Fruit fly (Drosophila melanogaster) whole organism, prepupa: ENCODE measurements around the gene TfIIEalpha.

Source experiments
- CG10669 ChIP-seq: fragments of 200-800 bp; sonication (Bioruptor generic); optimal IDR thresholded peaks from 3 replicates; lab custom pipeline; 2018; ENCODE audit warnings: missing biosample characterization, mild to moderate bottlenecking, missing genetic modification characterization, moderate library complexity
- CG16779 ChIP-seq: fragments of 200-800 bp; sonication (Bioruptor generic); optimal IDR thresholded peaks from 3 replicates; lab custom pipeline; 2017; ENCODE audit warnings: missing biosample characterization, mild to moderate bottlenecking, missing genetic modification characterization
- CG32006 ChIP-seq: fragments of 200-800 bp; sonication (Bioruptor generic); optimal IDR thresholded peaks from 3 replicates; lab custom pipeline; 2017; ENCODE audit warnings: missing biosample characterization, mild to moderate bottlenecking, missing genetic modification characterization
- CG8119 ChIP-seq: fragments of 200-800 bp; sonication (Bioruptor generic); IDR thresholded peaks from 3 replicates; pipeline ENCODE4 v1.3.6; 2022; ENCODE audit warnings: missing biosample characterization, missing genetic modification characterization
- Eip75B ChIP-seq: fragments of 200-800 bp; sonication (Bioruptor generic); optimal IDR thresholded peaks from 3 replicates; lab custom pipeline; 2016; ENCODE audit warnings: missing biosample characterization, missing genetic modification characterization
- Lpt ChIP-seq: fragments of 200-800 bp; sonication (Bioruptor generic); optimal IDR thresholded peaks from 3 replicates; lab custom pipeline; 2016; ENCODE audit warnings: missing biosample characterization, missing genetic modification characterization
- Smox ChIP-seq: fragments of 200-800 bp; sonication (Bioruptor generic); optimal IDR thresholded peaks from 3 replicates; lab custom pipeline; 2016; ENCODE audit warnings: missing biosample characterization, missing genetic modification characterization
- Sox102F ChIP-seq: fragments of 200-800 bp; sonication (Bioruptor generic); optimal IDR thresholded peaks from 2 replicates; lab custom pipeline; 2016; ENCODE audit warnings: missing biosample characterization, mild to moderate bottlenecking, missing genetic modification characterization
- achi ChIP-seq: fragments of 200-800 bp; sonication (Bioruptor generic); optimal IDR thresholded peaks from 3 replicates; lab custom pipeline; 2016; ENCODE audit warnings: missing biosample characterization, missing genetic modification characterization
- cyc ChIP-seq: fragments of 200-800 bp; sonication (Bioruptor generic); optimal IDR thresholded peaks from 3 replicates; lab custom pipeline; 2016; ENCODE audit warnings: missing biosample characterization, missing genetic modification characterization
- esn ChIP-seq: fragments of 200-800 bp; sonication (Bioruptor generic); optimal IDR thresholded peaks from 2 replicates; lab custom pipeline; 2016; ENCODE audit warnings: missing biosample characterization, mild to moderate bottlenecking, missing genetic modification characterization, moderate library complexity
- net ChIP-seq: fragments of 200-800 bp; sonication (Bioruptor generic); optimal IDR thresholded peaks from 3 replicates; lab custom pipeline; 2016; ENCODE audit warnings: missing biosample characterization, missing genetic modification characterization
- vri ChIP-seq: fragments of 200-800 bp; sonication (Bioruptor generic); optimal IDR thresholded peaks from 3 replicates; lab custom pipeline; 2016; ENCODE audit warnings: missing biosample characterization, mild to moderate bottlenecking, missing genetic modification characterization

dm6 chr3L:11634551-11634950 is 47.3 kb upstream of the TfIIEalpha start:
- TF ChIP-seq Smox (GFP tag; lab: Kevin White, UChicago) (no peak), CG16779 (tag; lab: Kevin White, UChicago) (peak; percentile 82), esn (GFP tag; lab: Kevin White, UChicago) (peak; percentile 0), CG10669 (peak; percentile 42), Eip75B (GFP tag; lab: Kevin White, UChicago) (peak; percentile 36), Sox102F (no peak), CG8119 (GFP tag; lab: Robert Waterston, UW) (peak; percentile 80; the same call in 2 of the 3 replicates), vri (no peak), cyc (GFP tag; lab: Kevin White, UChicago) (no peak), Lpt (GFP tag; lab: Kevin White, UChicago) (peak; percentile 25), net (GFP tag; lab: Kevin White, UChicago) (peak; percentile 50), CG32006 (GFP tag; lab: Kevin White, UChicago) (no peak), achi (GFP tag; lab: Kevin White, UChicago) (peak; percentile 39)
